Worm (Caenorhabditis elegans) whole organism, early embryonic: Measurements from ENCODE around the gene ins-7.

Experiments
- B0310.2 ChIP-seq: sonication (generic microtip); optimal IDR thresholded peaks from 2 replicates; lab custom pipeline; 2016; ENCODE audit warnings: mild to moderate bottlenecking, missing genetic modification characterization, missing compliant biosample characterization
- F13C5.2 ChIP-seq: sonication (generic microtip); optimal IDR thresholded peaks from 2 replicates; lab custom pipeline; 2017; ENCODE audit warnings: mild to moderate bottlenecking, missing genetic modification characterization, inconsistent platforms, missing compliant biosample characterization
- aly-1 ChIP-seq: sonication (generic microtip); optimal IDR thresholded peaks from 2 replicates; lab custom pipeline; 2016; ENCODE audit warnings: missing genetic modification characterization, missing compliant biosample characterization
- ama-1 ChIP-seq: fragments of 150-350 bp; optimal IDR thresholded peaks from 2 replicates; lab custom pipeline; 2014
- ets-7 ChIP-seq: sonication (generic microtip); optimal IDR thresholded peaks from 2 replicates; lab custom pipeline; 2016; ENCODE audit warnings: missing genotype, missing genetic modification characterization, missing compliant biosample characterization
- hmg-4 ChIP-seq: fragments of 200-800 bp; sonication (Bioruptor generic); optimal IDR thresholded peaks from 2 replicates; lab custom pipeline; 2018; ENCODE audit warnings: mild to moderate bottlenecking, missing genetic modification characterization, missing compliant biosample characterization
- hnd-1 ChIP-seq: sonication (generic microtip); optimal IDR thresholded peaks from 2 replicates; lab custom pipeline; 2016; ENCODE audit warnings: missing genetic modification characterization, missing compliant biosample characterization
- tbx-11 ChIP-seq: fragments of 200-800 bp; sonication (Bioruptor generic); IDR thresholded peaks from 2 replicates; pipeline ENCODE4 v1.3.6; 2022; ENCODE audit warnings: missing genetic modification characterization, missing compliant biosample characterization

ins-7 gene

ce11 chrIV:9633889-9634288 is 48.8 kb downstream of the ins-7 start:
- TF ChIP-seq aly-1 = no peak

ce11 chrIV:9632966-9633494 is 49.6 kb downstream of the ins-7 start:
- TF ChIP-seq ama-1 = no peak

ce11 chrIV:9632094-9632493 is 50.6 kb downstream of the ins-7 start:
- TF ChIP-seq ama-1 = no peak
- no peak for TF ChIP-seq B0310.2 (tag; lab: Kevin White, UChicago)
- TF ChIP-seq F13C5.2 (tag; lab: Kevin White, UChicago) = no peak
- no peak for TF ChIP-seq hmg-4 (GFP tag; lab: Kevin White, UChicago)
- no peak for TF ChIP-seq ets-7 (tag; lab: Kevin White, UChicago)
- TF ChIP-seq tbx-11 = no peak
- TF ChIP-seq hnd-1 (tag; lab: Kevin White, UChicago) = no peak
